Worm (Caenorhabditis elegans): Measurements from ENCODE around the gene Y51A2B.2.

The Y51A2B.2 gene

ce11 chrV:18374194-18374593 lies at the start of gene Y51A2B.2:
Gene Y51A2B.2 (plus strand): TSS chrV:18374494.
- TF ChIP-seq B0261.1 (tag; optimal IDR thresholded peaks at IDR 0.05) (no peak), rec-8 (tag; optimal IDR thresholded peaks at IDR 0.05) (no peak), ZK185.1 (tag; optimal IDR thresholded peaks at IDR 0.05; ENCODE audit: poor library complexity, severe bottlenecking) (no peak)

ce11 chrV:18324525-18324924 lies 49.8 kb upstream of the Y51A2B.2 start:
- no peak for TF ChIP-seq lin-40 (tag; optimal IDR thresholded peaks at IDR 0.05)
- no peak for TF ChIP-seq F49E8.2 (tag; optimal IDR thresholded peaks at IDR 0.05; ENCODE audit: insufficient read depth)
- no peak for TF ChIP-seq nhr-90 (tag; optimal IDR thresholded peaks at IDR 0.05)
- peak; percentile 55 for TF ChIP-seq nhr-80 (tag; optimal IDR thresholded peaks at IDR 0.05)
- no peak for TF ChIP-seq tbp1 (GFP tag; optimal IDR thresholded peaks at IDR 0.05)
- TF ChIP-seq dox-1 (GFP tag; IDR thresholded peaks at IDR 0.05), result 0 out of 2 replicates have a peak, but pooled peaks have one; percentile 21
- TF ChIP-seq ccch-3 (GFP tag; optimal IDR thresholded peaks at IDR 0.05), result no peak
- TF ChIP-seq nfya-1 (tag; optimal IDR thresholded peaks at IDR 0.05; ENCODE audit: borderline replicate concordance, insufficient read depth), result no peak
- no peak for TF ChIP-seq dpff-1 (tag; optimal IDR thresholded peaks at IDR 0.05)
- TF ChIP-seq die-1 (tag; optimal IDR thresholded peaks at IDR 0.05), result no peak
- no peak for TF ChIP-seq T26A5.8 (tag; optimal IDR thresholded peaks at IDR 0.05)

- TF ChIP-seq him-1 (tag; optimal IDR thresholded peaks at IDR 0.05) (no peak), mes-4 (tag; optimal IDR thresholded peaks at IDR 0.05) (no peak), madf-3 (GFP tag; IDR thresholded peaks at IDR 0.05) (no peak), snpc-1.1 (tag; optimal IDR thresholded peaks at IDR 0.05; ENCODE audit: insufficient read depth) (no peak), sea-2 (GFP tag; IDR thresholded peaks at IDR 0.05) (no peak), nfyb-1 (GFP tag; IDR thresholded peaks at IDR 0.05) (no peak), dox-1 (GFP tag; IDR thresholded peaks at IDR 0.05) (no peak), sptf-2 (GFP tag; optimal IDR thresholded peaks at IDR 0.05) (no peak), Y67H2A.10 (GFP tag; conservative IDR thresholded peaks at IDR 0.05) (no peak), ccch-3 (GFP tag; optimal IDR thresholded peaks at IDR 0.05) (no peak)
Measured at ce11 chrV:18331086-18331485, 43.2 kb upstream of the Y51A2B.2 start, which contains the start of gene B0462.4. Gene B0462.4 (minus strand): TSS chrV:18331186.

- TF ChIP-seq snpc-1.3 (tag; optimal IDR thresholded peaks at IDR 0.05; ENCODE audit: insufficient read depth), result no peak
- TF ChIP-seq F52B5.7 (tag; optimal IDR thresholded peaks at IDR 0.05), result no peak
- no peak for TF ChIP-seq ets-4 (GFP tag; optimal IDR thresholded peaks at IDR 0.05)
- TF ChIP-seq die-1 (tag; optimal IDR thresholded peaks at IDR 0.05), result no peak
- TF ChIP-seq ceh-58 (GFP tag; IDR thresholded peaks at IDR 0.05), result no peak
- no peak for TF ChIP-seq let-607 (tag; optimal IDR thresholded peaks at IDR 0.05)
- TF ChIP-seq rpc-1 (optimal IDR thresholded peaks at IDR 0.05), result no peak
- TF ChIP-seq rpc-1 (tag; optimal IDR thresholded peaks at IDR 0.05), result no peak
- TF ChIP-seq lir-1 (GFP tag; conservative IDR thresholded peaks at IDR 0.05), result no peak
- no peak for TF ChIP-seq hmg-20 (GFP tag; IDR thresholded peaks at IDR 0.05)
- TF ChIP-seq Y53G8AR.9 (GFP tag; conservative IDR thresholded peaks at IDR 0.05), result no peak
- no peak for TF ChIP-seq snpc-4 (GFP tag; optimal IDR thresholded peaks at IDR 0.05)
- no peak for TF ChIP-seq snpc-4 (tag; optimal IDR thresholded peaks at IDR 0.05)
- TF ChIP-seq Y79H2A.3 (GFP tag; conservative IDR thresholded peaks at IDR 0.05), result no peak
Measured at ce11 chrV:18337643-18338042, 36.7 kb upstream of the Y51A2B.2 start.

All from whole organism, young adult.